Worm (Caenorhabditis elegans) whole organism, late embryonic: Measurements from ENCODE around the gene btb-2.

Experiments
- ama-1 ChIP-seq: fragments of 150-350 bp; optimal IDR thresholded peaks from 2 replicates; lab custom pipeline; 2014
- ceh-18 ChIP-seq: sonication (generic microtip); optimal IDR thresholded peaks from 2 replicates; lab custom pipeline; 2016; ENCODE audit warnings: missing genetic modification characterization, missing compliant biosample characterization
- nhr-11 ChIP-seq: fragments of 150-350 bp; optimal IDR thresholded peaks from 2 replicates; lab custom pipeline; 2014; ENCODE audit warnings: missing biosample characterization, missing genetic modification characterization
- tbx-2 ChIP-seq: sonication (generic microtip); optimal IDR thresholded peaks from 2 replicates; lab custom pipeline; 2016; ENCODE audit warnings: missing genetic modification characterization, missing compliant biosample characterization
- unc-86 ChIP-seq: sonication (generic microtip); optimal IDR thresholded peaks from 2 replicates; lab custom pipeline; 2016; ENCODE audit warnings: missing genetic modification characterization, missing compliant biosample characterization

- TF ChIP-seq ceh-18 (tag; lab: Kevin White, UChicago) (no peak), nhr-11 (tag; lab: Kevin White, UChicago) (no peak), tbx-2 (no peak), ama-1 (no peak), unc-86 (tag; lab: Kevin White, UChicago) (no peak)
These were observed 15.3 kb upstream of the btb-2 start, which contains the start of gene F58F12.4 for ce11 chrII:6386467-6386866.
